Worm (Caenorhabditis elegans): ENCODE measurements around the gene F14B8.4.
A peak's percentile ranks its signal among the peaks of the same experiment; 100 is the strongest.

The F14B8.4 gene

DNA sequence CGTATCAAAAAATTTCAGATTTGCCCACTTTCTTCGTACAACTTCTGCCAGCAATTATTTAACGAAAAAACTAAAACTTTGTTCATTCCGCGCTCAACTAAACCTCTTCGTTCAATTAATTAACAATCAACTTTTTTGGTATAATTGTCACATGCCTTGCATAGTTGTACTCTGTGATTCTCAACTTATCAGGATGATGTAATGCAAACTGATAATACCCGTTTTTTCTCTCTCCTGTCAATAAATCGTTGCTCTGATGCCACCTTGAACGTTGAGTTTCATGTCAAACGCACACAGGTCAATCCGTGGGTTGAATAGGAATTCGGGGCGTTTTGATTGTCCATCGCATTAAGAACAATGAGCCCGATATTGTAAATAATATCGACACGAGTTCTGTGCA is 5.8 kb upstream of the F14B8.4 start:
- TF ChIP-seq pes-1 (GFP tag; IDR thresholded peaks at IDR 0.05) (no peak), hnd-1 (tag; optimal IDR thresholded peaks at IDR 0.05) (no peak), hmbx-1 (tag; optimal IDR thresholded peaks at IDR 0.05) (no peak), ceh-36 (tag; optimal IDR thresholded peaks at IDR 0.05) (no peak), hmg-4 (GFP tag; optimal IDR thresholded peaks at IDR 0.05) (no peak), tra-4 (tag; optimal IDR thresholded peaks at IDR 0.05) (no peak), ets-7 (tag; optimal IDR thresholded peaks at IDR 0.05) (no peak), tbx-11 (GFP tag; IDR thresholded peaks at IDR 0.05) (no peak), ceh-13 (GFP tag; optimal IDR thresholded peaks at IDR 0.05) (no peak), B0310.2 (tag; optimal IDR thresholded peaks at IDR 0.05) (no peak), aly-1 (tag; optimal IDR thresholded peaks at IDR 0.05) (no peak), tbx-37 (GFP tag; conservative IDR thresholded peaks at IDR 0.05) (no peak)

DNA sequence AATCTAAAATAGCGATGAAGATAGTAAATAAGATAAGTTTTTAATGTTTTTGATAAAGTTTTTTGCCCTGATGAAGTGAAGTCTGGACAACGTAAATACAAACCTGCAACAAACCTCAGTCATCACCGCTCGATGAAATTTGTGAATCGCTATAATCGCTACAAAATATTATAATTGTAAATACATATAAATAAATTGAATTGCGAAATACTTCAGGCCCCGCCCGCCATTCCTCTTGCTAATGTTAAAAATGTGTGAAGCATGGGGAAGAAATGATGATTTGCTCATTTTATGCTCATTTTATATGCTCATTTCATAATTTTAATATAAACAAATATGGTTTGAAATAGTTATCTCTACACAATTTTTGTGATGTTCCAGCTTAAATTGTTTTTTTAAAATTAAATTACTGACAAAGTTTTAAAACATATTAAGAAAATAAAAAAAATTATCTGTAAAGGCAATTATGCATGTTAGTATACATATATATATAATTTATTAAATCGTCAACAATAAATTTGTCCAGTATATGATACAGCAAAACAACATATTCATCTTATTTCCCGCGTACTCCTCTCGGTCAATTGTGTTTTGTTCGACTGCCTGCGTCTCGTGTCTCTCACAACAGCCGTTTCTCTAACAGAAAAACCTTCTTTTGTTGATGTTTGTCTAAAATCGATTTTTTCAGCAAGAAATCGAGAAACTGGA is 4.5 kb upstream of the F14B8.4 start, which contains the start of gene sid-5:
TSS of gene sid-5 (plus strand) at position 658 of the 708 bp plus-strand sequence.
- TF ChIP-seq tbx-37 (GFP tag; conservative IDR thresholded peaks at IDR 0.05): no peak
- TF ChIP-seq aly-1 (tag; optimal IDR thresholded peaks at IDR 0.05): no peak
- TF ChIP-seq hmbx-1 (tag; optimal IDR thresholded peaks at IDR 0.05): no peak
- TF ChIP-seq ets-7 (tag; optimal IDR thresholded peaks at IDR 0.05): no peak
- TF ChIP-seq sea-1 (GFP tag; conservative IDR thresholded peaks at IDR 0.05): no peak
- no peak for TF ChIP-seq pes-1 (GFP tag; IDR thresholded peaks at IDR 0.05)

DNA sequence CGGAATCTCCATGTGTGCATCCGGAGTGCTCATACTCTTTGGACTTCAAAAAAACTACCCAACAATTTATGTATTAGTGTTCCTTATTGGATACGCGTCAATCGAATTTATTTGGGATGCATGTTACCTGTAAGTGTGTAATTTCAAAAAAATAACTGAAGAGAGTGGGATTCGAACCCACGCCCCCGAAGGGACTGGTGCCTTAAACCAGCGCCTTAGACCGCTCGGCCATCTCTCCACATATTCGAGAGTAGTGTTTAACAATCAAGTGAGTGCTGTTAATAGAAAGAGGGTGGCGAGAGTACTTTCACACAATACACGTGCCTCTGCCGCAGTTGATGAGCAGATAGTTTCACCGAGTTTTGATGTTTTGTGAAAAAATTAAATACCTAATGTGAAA is 3.2 kb upstream of the F14B8.4 start:
- peak; percentile 61 for TF ChIP-seq F13C5.2 (tag; optimal IDR thresholded peaks at IDR 0.05)
- peak; percentile 83 for TF ChIP-seq tbx-11 (GFP tag; IDR thresholded peaks at IDR 0.05)
- no peak for TF ChIP-seq ama-1 (optimal IDR thresholded peaks at IDR 0.05)
- peak; percentile 76 for TF ChIP-seq aly-1 (tag; optimal IDR thresholded peaks at IDR 0.05)
- TF ChIP-seq B0310.2 (tag; optimal IDR thresholded peaks at IDR 0.05): no peak
- peak; percentile 76 for TF ChIP-seq hmg-4 (GFP tag; optimal IDR thresholded peaks at IDR 0.05)
- peak; percentile 80 for TF ChIP-seq tbx-37 (GFP tag; conservative IDR thresholded peaks at IDR 0.05)
- peak; percentile 86 for TF ChIP-seq pes-1 (GFP tag; IDR thresholded peaks at IDR 0.05)
- TF ChIP-seq tra-4 (tag; optimal IDR thresholded peaks at IDR 0.05): no peak
- peak; percentile 49 for TF ChIP-seq ceh-36 (tag; optimal IDR thresholded peaks at IDR 0.05)
- peak; percentile 76; the same call in 1 of the 2 replicates for TF ChIP-seq sea-1 (GFP tag; conservative IDR thresholded peaks at IDR 0.05)
- peak; percentile 5 for TF ChIP-seq ets-7 (tag; optimal IDR thresholded peaks at IDR 0.05)
- no peak for TF ChIP-seq hmbx-1 (tag; optimal IDR thresholded peaks at IDR 0.05)
- TF ChIP-seq scrt-1 (GFP tag; IDR thresholded peaks at IDR 0.05): peak; percentile 84; the same call in 1 of the 2 replicates
- peak; percentile 71 for TF ChIP-seq flt-1 (GFP tag; IDR thresholded peaks at IDR 0.05)
- peak; percentile 54 for TF ChIP-seq ceh-13 (GFP tag; optimal IDR thresholded peaks at IDR 0.05)
- peak; percentile 67 for TF ChIP-seq hnd-1 (tag; optimal IDR thresholded peaks at IDR 0.05)

DNA sequence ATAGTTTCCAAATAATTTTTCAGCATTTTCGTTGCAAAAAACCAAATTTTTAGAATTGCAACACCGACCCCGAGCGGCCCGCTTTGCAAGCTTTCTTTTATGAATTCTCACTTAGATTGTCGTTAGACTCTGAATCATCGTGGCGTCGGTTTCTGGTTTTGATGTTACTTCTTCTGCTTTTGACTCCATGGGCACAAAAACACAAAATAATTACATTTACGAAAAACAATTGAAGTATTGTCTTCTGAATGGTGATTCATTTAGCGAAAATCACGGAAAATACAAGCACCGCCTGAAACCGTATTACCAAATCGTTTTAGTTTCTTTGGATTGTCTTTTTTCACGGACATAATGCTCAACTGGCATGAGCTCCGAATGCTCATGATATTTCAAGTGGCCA is 1.3 kb upstream of the F14B8.4 start, which contains the start of gene pes-23:
TSS of gene pes-23 (plus strand) at position 301 of the 400 bp plus-strand sequence.
- no peak for TF ChIP-seq scrt-1 (GFP tag; IDR thresholded peaks at IDR 0.05)
- TF ChIP-seq ceh-36 (tag; optimal IDR thresholded peaks at IDR 0.05): no peak
- no peak for TF ChIP-seq tbx-37 (GFP tag; conservative IDR thresholded peaks at IDR 0.05)
- no peak for TF ChIP-seq ets-7 (tag; optimal IDR thresholded peaks at IDR 0.05)
- no peak for TF ChIP-seq F13C5.2 (tag; optimal IDR thresholded peaks at IDR 0.05)
- TF ChIP-seq hnd-1 (tag; optimal IDR thresholded peaks at IDR 0.05): no peak
- TF ChIP-seq B0310.2 (tag; optimal IDR thresholded peaks at IDR 0.05): no peak
- no peak for TF ChIP-seq sea-1 (GFP tag; conservative IDR thresholded peaks at IDR 0.05)
- TF ChIP-seq tbx-11 (GFP tag; IDR thresholded peaks at IDR 0.05): no peak
- no peak for TF ChIP-seq aly-1 (tag; optimal IDR thresholded peaks at IDR 0.05)
- TF ChIP-seq pes-1 (GFP tag; IDR thresholded peaks at IDR 0.05): no peak
- TF ChIP-seq hmbx-1 (tag; optimal IDR thresholded peaks at IDR 0.05): no peak
- no peak for TF ChIP-seq ceh-13 (GFP tag; optimal IDR thresholded peaks at IDR 0.05)
- no peak for TF ChIP-seq hmg-4 (GFP tag; optimal IDR thresholded peaks at IDR 0.05)
- no peak for TF ChIP-seq flt-1 (GFP tag; IDR thresholded peaks at IDR 0.05)
- TF ChIP-seq tra-4 (tag; optimal IDR thresholded peaks at IDR 0.05): no peak
- no peak for TF ChIP-seq ama-1 (optimal IDR thresholded peaks at IDR 0.05)

DNA sequence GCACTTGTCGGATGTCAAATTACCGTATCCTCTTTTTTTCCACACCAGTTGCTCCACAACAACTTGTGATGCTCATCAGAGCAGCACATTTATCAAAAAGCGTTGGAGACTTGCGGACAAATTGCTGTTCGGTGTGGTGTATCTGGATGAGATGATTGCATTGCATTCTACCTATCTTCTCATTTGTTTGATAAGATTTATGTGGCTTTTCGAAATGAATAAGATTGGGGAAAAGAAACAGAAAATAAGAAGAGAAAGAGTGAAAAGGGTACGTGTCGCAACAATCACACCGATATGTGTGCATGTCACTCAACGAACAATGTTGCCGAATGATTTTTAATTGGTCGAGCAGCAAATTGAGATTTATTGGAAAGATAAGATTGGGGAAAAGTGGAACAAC is 5.6 kb downstream of the F14B8.4 start:
- no peak for TF ChIP-seq hmg-4 (GFP tag; optimal IDR thresholded peaks at IDR 0.05)
- no peak for TF ChIP-seq B0310.2 (tag; optimal IDR thresholded peaks at IDR 0.05)
- no peak for TF ChIP-seq ama-1 (optimal IDR thresholded peaks at IDR 0.05)
- no peak for TF ChIP-seq ceh-36 (tag; optimal IDR thresholded peaks at IDR 0.05)
- no peak for TF ChIP-seq scrt-1 (GFP tag; IDR thresholded peaks at IDR 0.05)
- TF ChIP-seq hnd-1 (tag; optimal IDR thresholded peaks at IDR 0.05): no peak
- TF ChIP-seq tra-4 (tag; optimal IDR thresholded peaks at IDR 0.05): no peak
- TF ChIP-seq hmbx-1 (tag; optimal IDR thresholded peaks at IDR 0.05): no peak
- TF ChIP-seq tbx-11 (GFP tag; IDR thresholded peaks at IDR 0.05): no peak

DNA sequence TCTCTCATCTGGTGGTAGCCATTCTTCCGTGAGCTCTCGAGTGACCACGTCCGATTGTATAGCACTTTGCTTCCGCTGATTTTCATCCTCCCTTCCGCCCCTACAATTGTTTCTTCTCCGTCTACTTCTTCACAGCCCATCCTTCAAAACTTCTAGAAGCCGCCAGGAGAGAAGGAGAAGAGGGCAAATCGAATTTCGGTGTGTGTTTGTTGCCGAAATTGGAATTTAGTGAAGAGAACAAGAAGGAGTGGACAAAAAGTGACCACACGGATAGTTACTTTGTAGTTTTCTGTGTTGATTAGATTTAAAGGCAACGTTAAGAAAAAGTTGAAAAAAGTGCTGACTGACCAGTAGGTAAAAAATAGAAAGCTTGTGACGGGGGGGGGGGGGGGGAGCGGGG is 6.7 kb downstream of the F14B8.4 start:
- TF ChIP-seq flt-1 (GFP tag; IDR thresholded peaks at IDR 0.05): no peak
- no peak for TF ChIP-seq pes-1 (GFP tag; IDR thresholded peaks at IDR 0.05)
- no peak for TF ChIP-seq tbx-11 (GFP tag; IDR thresholded peaks at IDR 0.05)
- no peak for TF ChIP-seq aly-1 (tag; optimal IDR thresholded peaks at IDR 0.05)
- TF ChIP-seq scrt-1 (GFP tag; IDR thresholded peaks at IDR 0.05): no peak
- TF ChIP-seq tbx-37 (GFP tag; conservative IDR thresholded peaks at IDR 0.05): no peak

DNA sequence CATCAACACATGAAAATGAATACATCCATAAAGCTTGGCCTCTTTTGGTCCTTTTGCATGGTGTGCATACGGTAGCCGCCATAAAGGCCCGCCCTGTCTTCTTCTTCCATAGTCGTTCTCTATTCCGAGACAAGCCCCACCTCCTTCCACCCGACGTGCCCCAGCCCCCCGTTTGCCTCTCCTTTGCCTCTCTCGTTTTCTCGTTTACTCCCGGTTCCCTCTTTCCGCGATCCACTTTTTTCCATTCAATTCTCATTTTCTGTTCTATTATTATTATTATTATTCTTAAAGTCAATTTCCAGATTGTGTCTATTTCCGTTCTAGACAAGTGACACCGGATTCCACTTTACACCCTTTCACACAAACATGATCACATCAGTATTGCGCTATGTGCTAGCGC is 10.4 kb downstream of the F14B8.4 start, which contains the start of gene unc-6:
TSS of gene unc-6 (plus strand) at position 301 of the 400 bp plus-strand sequence.
- no peak for TF ChIP-seq ceh-36 (tag; optimal IDR thresholded peaks at IDR 0.05)
- TF ChIP-seq ama-1 (optimal IDR thresholded peaks at IDR 0.05): no peak
- TF ChIP-seq hnd-1 (tag; optimal IDR thresholded peaks at IDR 0.05): no peak
- no peak for TF ChIP-seq flt-1 (GFP tag; IDR thresholded peaks at IDR 0.05)
- TF ChIP-seq ets-7 (tag; optimal IDR thresholded peaks at IDR 0.05): no peak
- no peak for TF ChIP-seq hmbx-1 (tag; optimal IDR thresholded peaks at IDR 0.05)
- no peak for TF ChIP-seq scrt-1 (GFP tag; IDR thresholded peaks at IDR 0.05)
- no peak for TF ChIP-seq tbx-11 (GFP tag; IDR thresholded peaks at IDR 0.05)
- TF ChIP-seq tra-4 (tag; optimal IDR thresholded peaks at IDR 0.05): no peak
- TF ChIP-seq sea-1 (GFP tag; conservative IDR thresholded peaks at IDR 0.05): no peak
- TF ChIP-seq hmg-4 (GFP tag; optimal IDR thresholded peaks at IDR 0.05): no peak
- TF ChIP-seq tbx-37 (GFP tag; conservative IDR thresholded peaks at IDR 0.05): no peak
- TF ChIP-seq B0310.2 (tag; optimal IDR thresholded peaks at IDR 0.05): no peak
- TF ChIP-seq ceh-13 (GFP tag; optimal IDR thresholded peaks at IDR 0.05): no peak

All from whole organism, early embryonic.